Worm (Caenorhabditis elegans): ENCODE data around the gene C29H12.2.

ce11 chrII:6169156-6169555, 45.5 kb downstream of the C29H12.2 start, which contains the start of gene hst-3.1:
- TF ChIP-seq unc-62 (GFP tag; optimal IDR thresholded peaks at IDR 0.05) (no peak), elt-1 (tag; optimal IDR thresholded peaks at IDR 0.05) (no peak), ama-1 (optimal IDR thresholded peaks at IDR 0.05) (no peak), alr-1 (tag; optimal IDR thresholded peaks at IDR 0.05) (no peak), ztf-11 (tag; optimal IDR thresholded peaks at IDR 0.05) (no peak), snpc-4 (tag; optimal IDR thresholded peaks at IDR 0.05) (no peak), zag-1 (tag; optimal IDR thresholded peaks at IDR 0.05) (no peak), lin-11 (tag; optimal IDR thresholded peaks at IDR 0.05) (no peak), crh-2 (tag; optimal IDR thresholded peaks at IDR 0.05) (no peak), nhr-129 (tag; optimal IDR thresholded peaks at IDR 0.05) (no peak), F13H6.1 (tag; optimal IDR thresholded peaks at IDR 0.05) (no peak), egl-27 (tag; optimal IDR thresholded peaks at IDR 0.05) (no peak), mdl-1 (tag; optimal IDR thresholded peaks at IDR 0.05) (no peak), skn-1 (tag; optimal IDR thresholded peaks at IDR 0.05) (no peak)

All from whole organism, L2 larva.